Fruit fly (Drosophila melanogaster) whole organism, adult: ENCODE results near the gene CG14195.
A peak's percentile ranks its signal among the peaks of the same experiment; 100 is the strongest.

Experiments
- CG11617 ChIP-seq: fragments of 200-800 bp; sonication (Bioruptor generic); optimal IDR thresholded peaks from 2 replicates; lab custom pipeline; 2017; ENCODE audit warnings: mild to moderate bottlenecking, missing biosample characterization, missing genetic modification reagents, missing genetic modification characterization
- CG12768 ChIP-seq: fragments of 200-800 bp; sonication (Bioruptor generic); optimal IDR thresholded peaks from 2 replicates; lab custom pipeline; 2017; ENCODE audit warnings: missing biosample characterization, missing genetic modification characterization, mild to moderate bottlenecking, moderate library complexity, missing genetic modification reagents
- CG1620 ChIP-seq: fragments of 200-800 bp; sonication (Bioruptor generic); optimal IDR thresholded peaks from 2 replicates; lab custom pipeline; 2016; ENCODE audit warnings: missing biosample characterization, missing genetic modification characterization
- CG33017 ChIP-seq: fragments of 200-800 bp; sonication (Bioruptor generic); optimal IDR thresholded peaks from 2 replicates; lab custom pipeline; 2018; ENCODE audit warnings: missing biosample characterization, mild to moderate bottlenecking, missing genetic modification characterization, moderate library complexity
- CG5204 ChIP-seq: fragments of 200-800 bp; sonication (Bioruptor generic); optimal IDR thresholded peaks from 2 replicates; lab custom pipeline; 2016; ENCODE audit warnings: missing biosample characterization, missing genetic modification characterization
- CG7045 ChIP-seq: fragments of 200-800 bp; sonication (Bioruptor generic); optimal IDR thresholded peaks from 2 replicates; lab custom pipeline; 2017; ENCODE audit warnings: missing biosample characterization, mild to moderate bottlenecking, missing genetic modification characterization
- CG7101 ChIP-seq: fragments of 200-800 bp; sonication (Bioruptor generic); optimal IDR thresholded peaks from 2 replicates; lab custom pipeline; 2018; ENCODE audit warnings: missing biosample characterization, mild to moderate bottlenecking, missing genetic modification characterization, moderate library complexity
- Clk ChIP-seq: fragments of 200-800 bp; sonication (Bioruptor generic); optimal IDR thresholded peaks from 2 replicates; lab custom pipeline; 2017; ENCODE audit warnings: missing biosample characterization, missing genetic modification characterization
- Crg-1 ChIP-seq: fragments of 200-800 bp; sonication (Bioruptor generic); optimal IDR thresholded peaks from 2 replicates; lab custom pipeline; 2016; ENCODE audit warnings: missing biosample characterization, missing genetic modification characterization
- Hr96 ChIP-seq: fragments of 200-800 bp; sonication (Bioruptor generic); optimal IDR thresholded peaks from 2 replicates; lab custom pipeline; 2016; ENCODE audit warnings: missing biosample characterization, missing genetic modification characterization
- Mnt ChIP-seq: fragments of 200-800 bp; sonication (Bioruptor generic); optimal IDR thresholded peaks from 2 replicates; lab custom pipeline; 2016; ENCODE audit warnings: missing biosample characterization, mild to moderate bottlenecking, missing genetic modification characterization
- bab1 ChIP-seq: fragments of 200-800 bp; sonication (Bioruptor generic); optimal IDR thresholded peaks from 3 replicates; lab custom pipeline; 2019; ENCODE audit warnings: missing biosample characterization, mild to moderate bottlenecking, missing genetic modification characterization, moderate library complexity
- cic ChIP-seq: fragments of 200-800 bp; sonication (Bioruptor generic); optimal IDR thresholded peaks from 2 replicates; lab custom pipeline; 2017; ENCODE audit warnings: missing biosample characterization, mild to moderate bottlenecking, missing genetic modification characterization, moderate library complexity
- cnc ChIP-seq, 2 experiments: fragments of >200 bp; optimal IDR thresholded peaks; 2 replicates each; lab custom pipeline; 2017
- kay ChIP-seq: fragments of 200-800 bp; sonication (Bioruptor generic); peaks from one replicate; lab custom pipeline; 2016; ENCODE audit warnings: missing biosample characterization, missing genetic modification characterization, borderline replicate concordance
- ovo ChIP-seq: fragments of 200-800 bp; sonication (Bioruptor generic); optimal IDR thresholded peaks from 2 replicates; lab custom pipeline; 2016; ENCODE audit warnings: missing biosample characterization, missing genetic modification characterization
- pad ChIP-seq: fragments of 200-800 bp; sonication (Bioruptor generic); optimal IDR thresholded peaks from 3 replicates; lab custom pipeline; 2017; ENCODE audit warnings: missing biosample characterization, missing genetic modification characterization, mild to moderate bottlenecking, moderate library complexity, missing genetic modification reagents
- tj ChIP-seq: fragments of 200-800 bp; sonication (Bioruptor generic); optimal IDR thresholded peaks from 3 replicates; lab custom pipeline; 2017; ENCODE audit warnings: missing biosample characterization, mild to moderate bottlenecking, missing genetic modification characterization, moderate library complexity
- toe ChIP-seq: fragments of 200-800 bp; sonication (Bioruptor generic); optimal IDR thresholded peaks from 2 replicates; lab custom pipeline; 2016; ENCODE audit warnings: missing biosample characterization, missing genetic modification characterization

Gene CG14195

DNA sequence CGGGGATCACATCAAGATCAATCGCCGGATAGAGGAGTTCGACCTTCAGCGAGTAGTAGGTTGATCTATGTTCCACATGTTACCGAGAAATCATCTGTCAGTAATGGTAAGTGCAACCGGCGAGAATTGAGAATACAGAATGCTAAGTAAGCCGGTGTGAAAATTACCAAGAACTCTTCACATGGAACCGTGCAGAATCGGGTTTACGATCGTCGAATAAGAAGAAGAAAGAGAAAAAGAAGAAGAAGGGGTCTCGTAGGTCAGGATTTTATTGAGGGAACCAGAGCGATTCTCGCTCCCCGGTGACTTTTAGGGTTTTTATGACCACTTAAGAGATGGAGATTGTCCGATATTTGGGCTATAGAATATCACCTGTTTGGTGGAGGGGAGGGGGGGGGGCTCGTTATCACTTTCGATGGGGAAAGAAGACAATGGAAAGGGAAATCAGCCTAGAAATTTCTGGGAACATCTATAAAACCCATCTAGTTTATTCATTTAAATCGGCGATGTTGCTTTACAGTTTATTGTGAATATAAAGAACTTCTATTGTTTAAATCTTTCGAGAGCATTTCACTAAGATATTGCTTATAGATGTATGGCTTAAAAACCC lies 9.2 kb upstream of the CG14195 start:
- TF ChIP-seq Mnt (no peak), bab1 (GFP tag; lab: Kevin White, UChicago) (no peak), Clk (GFP tag; lab: Kevin White, UChicago) (no peak), CG5204 (GFP tag; lab: Kevin White, UChicago) (no peak), CG7101 (tag; lab: Kevin White, UChicago) (no peak), toe (GFP tag; lab: Kevin White, UChicago) (no peak), pad (GFP tag; lab: Kevin White, UChicago) (no peak), cnc (optimal IDR thresholded peaks at IDR 0.05; lab: Kevin White, UChicago) (no peak), Hr96 (GFP tag; lab: Kevin White, UChicago) (no peak), ovo (GFP tag; lab: Kevin White, UChicago) (no peak), cic (no peak)

DNA sequence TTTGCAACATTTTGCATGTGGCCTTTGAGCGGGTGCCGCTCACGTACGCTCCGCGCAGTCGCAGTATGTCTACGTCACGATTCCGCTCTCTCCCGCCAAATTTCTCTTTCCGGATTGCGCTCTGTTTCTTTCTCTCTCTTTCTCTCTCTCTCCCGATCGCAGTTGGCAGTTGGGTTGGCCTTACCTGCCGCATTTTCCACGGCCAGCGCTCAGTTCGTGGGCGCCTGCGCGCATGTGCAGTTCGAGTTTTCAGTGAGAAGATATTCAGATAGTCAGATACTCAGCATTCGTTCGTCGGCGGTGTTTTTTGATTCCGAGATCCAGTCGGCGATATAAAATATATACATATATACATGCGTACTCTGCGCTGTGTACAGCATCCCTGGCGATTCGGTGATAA lies 8.5 kb upstream of the CG14195 start, which contains the start of gene CG7884:
Gene CG7884 (plus strand): TSS at position 208 of the 400 bp plus-strand sequence.
- TF ChIP-seq CG5204 (GFP tag; lab: Kevin White, UChicago) (no peak), kay (GFP tag; lab: Kevin White, UChicago) (no peak)

DNA sequence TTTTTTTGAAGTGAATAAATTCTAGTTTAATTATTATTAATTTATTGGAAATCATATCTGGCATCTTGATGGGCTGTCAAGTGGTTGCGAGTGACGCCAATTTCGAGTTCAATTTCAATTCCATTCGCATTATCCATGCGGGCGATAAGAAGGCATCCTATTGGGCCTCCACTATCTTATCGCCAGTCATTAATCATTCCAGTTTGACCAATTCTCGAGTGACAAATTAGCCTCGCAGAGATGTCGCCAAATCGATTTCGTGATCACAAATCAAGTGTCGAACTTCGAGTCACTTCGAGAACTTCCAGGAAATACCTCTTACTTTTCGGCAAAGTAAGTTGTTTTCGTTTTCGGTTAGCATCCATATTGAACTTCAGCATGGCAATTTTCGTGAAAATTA lies 4.8 kb upstream of the CG14195 start:
- no peak for TF ChIP-seq ovo (GFP tag; lab: Kevin White, UChicago)
- TF ChIP-seq cic = no peak

DNA sequence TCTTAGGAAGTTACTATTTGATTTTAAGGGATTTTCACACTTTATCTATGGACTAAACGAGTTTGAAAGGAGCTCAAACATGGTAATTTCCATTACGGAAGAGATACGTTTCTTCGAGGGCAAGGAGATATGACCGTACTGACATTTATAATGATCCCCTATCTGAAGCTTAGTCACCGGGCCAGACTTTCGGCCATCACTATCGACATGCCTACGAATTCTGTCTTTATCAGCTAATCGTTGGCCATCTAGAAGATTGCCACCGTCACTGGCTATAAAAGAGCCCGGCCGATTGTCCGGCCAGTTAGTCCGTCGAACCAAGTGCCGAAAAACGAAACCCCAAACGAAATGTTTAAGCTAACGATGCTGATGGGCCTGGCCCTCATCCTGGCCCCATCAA lies 3.3 kb upstream of the CG14195 start, which contains the start of gene Muc18B:
Gene Muc18B (plus strand): TSS at position 301 of the 400 bp plus-strand sequence.
- TF ChIP-seq ovo (GFP tag; lab: Kevin White, UChicago) = no peak
- TF ChIP-seq Hr96 (GFP tag; lab: Kevin White, UChicago) = no peak
- TF ChIP-seq CG12768 (GFP tag; lab: Kevin White, UChicago) = no peak

DNA sequence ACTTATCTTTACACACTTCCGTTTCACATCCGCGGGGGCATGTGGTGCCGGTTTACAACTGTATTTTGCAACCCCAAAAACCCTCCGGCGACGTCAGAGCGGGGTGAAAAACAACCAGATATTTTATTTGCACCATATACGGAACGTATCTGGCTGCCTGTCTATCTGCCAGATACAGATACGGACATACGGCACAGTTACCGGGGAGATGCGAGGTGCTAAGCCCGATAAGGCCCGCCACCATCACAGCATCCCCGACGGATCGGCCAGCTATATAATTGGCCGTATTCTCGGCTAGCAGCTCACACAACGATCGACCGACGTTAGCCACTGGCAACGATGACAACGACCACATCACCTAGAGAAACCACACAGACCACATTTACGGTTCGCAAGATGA lies 1.1 kb upstream of the CG14195 start, which contains the start of gene Mur18B:
Gene Mur18B (plus strand): TSS at position 301 of the 400 bp plus-strand sequence.
- TF ChIP-seq toe (GFP tag; lab: Kevin White, UChicago) (no peak), ovo (GFP tag; lab: Kevin White, UChicago) (no peak), pad (GFP tag; lab: Kevin White, UChicago) (no peak), cnc (optimal IDR thresholded peaks at IDR 0.05; lab: Kevin White, UChicago) (no peak), CG7101 (tag; lab: Kevin White, UChicago) (no peak), Mnt (no peak), CG7045 (GFP tag; lab: Kevin White, UChicago) (no peak), CG12768 (GFP tag; lab: Kevin White, UChicago) (no peak), CG11617 (GFP tag; lab: Kevin White, UChicago) (no peak), bab1 (GFP tag; lab: Kevin White, UChicago) (no peak), Hr96 (GFP tag; lab: Kevin White, UChicago) (no peak), Clk (GFP tag; lab: Kevin White, UChicago) (no peak), CG33017 (tag; lab: Kevin White, UChicago) (no peak), kay (GFP tag; lab: Kevin White, UChicago) (no peak)

DNA sequence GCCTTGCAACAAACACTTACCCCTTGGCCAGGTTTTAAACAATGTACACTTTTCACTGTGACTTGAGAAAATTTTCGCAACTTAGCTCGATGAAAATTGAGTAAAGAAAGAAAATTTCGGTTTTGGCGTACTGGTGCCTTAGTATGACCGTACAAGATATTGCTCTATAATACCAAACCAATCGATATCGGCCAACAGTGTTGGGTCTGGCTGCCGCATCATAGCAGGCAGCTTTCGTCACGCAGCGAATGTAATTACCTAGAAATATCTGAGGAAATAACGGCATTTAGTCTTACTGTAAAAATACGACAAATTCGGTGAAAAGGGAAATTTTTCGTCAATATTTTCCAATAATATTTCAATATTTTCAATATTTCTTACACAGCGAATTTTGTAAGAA lies 3.9 kb downstream of the CG14195 start, which contains the start of gene Ulp1:
Gene Ulp1 (minus strand): TSS at position 174 of the 400 bp plus-strand sequence.
- TF ChIP-seq Crg-1 (peak; percentile 5), ovo (GFP tag; lab: Kevin White, UChicago) (peak; percentile 77), CG1620 (GFP tag; lab: Kevin White, UChicago) (peak; percentile 48), bab1 (GFP tag; lab: Kevin White, UChicago) (peak; percentile 61), Mnt (peak; percentile 4), toe (GFP tag; lab: Kevin White, UChicago) (no peak), tj (GFP tag; lab: Kevin White, UChicago) (peak; percentile 31), CG33017 (tag; lab: Kevin White, UChicago) (no peak), kay (GFP tag; lab: Kevin White, UChicago) (no peak), pad (GFP tag; lab: Kevin White, UChicago) (peak; percentile 18), Clk (GFP tag; lab: Kevin White, UChicago) (no peak)

DNA sequence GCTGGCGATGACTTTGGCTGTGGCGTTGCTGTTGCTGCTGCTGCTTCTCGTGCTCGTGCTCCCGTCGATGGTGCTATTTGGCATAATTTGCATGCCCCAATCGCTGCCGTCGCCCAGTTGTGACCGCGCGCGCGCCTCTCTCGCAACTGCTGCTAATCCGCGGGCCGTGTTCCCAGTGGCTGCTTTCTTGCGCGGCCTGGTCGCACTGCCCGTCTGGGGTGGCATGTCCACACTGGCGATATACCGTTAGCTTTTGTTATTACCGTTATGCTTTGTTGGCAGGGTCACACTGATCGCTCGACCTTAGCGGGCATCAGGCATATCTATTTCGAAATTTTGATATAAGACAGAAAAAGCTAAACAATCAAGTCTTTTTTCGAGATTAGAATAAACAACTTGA lies 10.3 kb downstream of the CG14195 start, which contains the start of gene CG7990:
Gene CG7990 (minus strand): TSS at position 350 of the 400 bp plus-strand sequence.
- TF ChIP-seq ovo (GFP tag; lab: Kevin White, UChicago) (peak; percentile 53), kay (GFP tag; lab: Kevin White, UChicago) (no peak), Mnt (no peak), CG5204 (GFP tag; lab: Kevin White, UChicago) (no peak), CG33017 (tag; lab: Kevin White, UChicago) (no peak), CG11617 (GFP tag; lab: Kevin White, UChicago) (no peak), CG7045 (GFP tag; lab: Kevin White, UChicago) (no peak)
